Worm (Caenorhabditis elegans) whole organism, L1 larva: ENCODE data around the gene C07C7.3.

ENCODE experiments used
- C04F5.9 ChIP-seq: sonication (generic microtip); optimal IDR thresholded peaks from 2 replicates; lab custom pipeline; 2016; ENCODE audit warnings: missing genetic modification characterization, missing compliant biosample characterization
- blmp-1 ChIP-seq: fragments of 150-350 bp; optimal IDR thresholded peaks from 2 replicates; lab custom pipeline; 2014; ENCODE audit warnings: missing biosample characterization, missing genetic modification characterization
- ceh-63 ChIP-seq: fragments of 200-800 bp; sonication (Bioruptor generic); optimal IDR thresholded peaks from 2 replicates; lab custom pipeline; 2018; ENCODE audit warnings: mild to moderate bottlenecking, missing genetic modification characterization, missing compliant biosample characterization
- ceh-8 ChIP-seq: fragments of 200-800 bp; sonication (Bioruptor generic); optimal IDR thresholded peaks from 2 replicates; lab custom pipeline; 2018; ENCODE audit warnings: mild to moderate bottlenecking, missing genetic modification characterization, moderate library complexity, missing compliant biosample characterization
- ces-1 ChIP-seq: fragments of 150-350 bp; optimal IDR thresholded peaks from 2 replicates; lab custom pipeline; 2014; ENCODE audit warnings: missing biosample characterization, missing genetic modification reagents, missing genetic modification characterization
- dpl-1 ChIP-seq, 3 experiments: fragments of 150-350 bp in 2 of 3; sonication (generic microtip) in 1 of 3; optimal IDR thresholded peaks; 2 replicates each; lab custom pipeline; 2014 to 2017; ENCODE audit warnings: missing biosample characterization in 3 of 3, missing genetic modification characterization in 3 of 3, missing genetic modification reagents in 3 of 3
- efl-1 ChIP-seq, 4 experiments: fragments of 150-350 bp; optimal IDR thresholded peaks in 3 of 4; peaks in 1 of 4; 1 replicate in 1 of 4; 2 replicates in 3 of 4; lab custom pipeline; 2014; ENCODE audit warnings: missing biosample characterization in 2 of 4, missing genetic modification characterization in 2 of 4, missing genetic modification reagents in 2 of 4
- efl-3 ChIP-seq: fragments of 200-800 bp; sonication (Bioruptor generic); optimal IDR thresholded peaks from 2 replicates; lab custom pipeline; 2018; ENCODE audit warnings: mild to moderate bottlenecking, missing genetic modification characterization, missing compliant biosample characterization
- egl-27 ChIP-seq, 2 experiments: fragments of 150-350 bp in 1 of 2; sonication (generic microtip); optimal IDR thresholded peaks; 3 replicates each; lab custom pipeline; 2017 to 2018; ENCODE audit warnings: missing biosample characterization in 2 of 2, missing genetic modification characterization in 2 of 2, missing genetic modification reagents in 2 of 2
- elt-3 ChIP-seq, 6 experiments: fragments of 150-350 bp in 1 of 6; sonication (generic microtip); optimal IDR thresholded peaks; 2 replicates each; lab custom pipeline; 2017 to 2018; ENCODE audit warnings: missing biosample characterization in 6 of 6, missing genetic modification characterization in 6 of 6, inconsistent platforms in 1 of 6
- fkh-10 ChIP-seq: sonication (generic microtip); optimal IDR thresholded peaks from 2 replicates; lab custom pipeline; 2017; ENCODE audit warnings: missing biosample characterization, missing genetic modification reagents, missing genetic modification characterization
- fkh-4 ChIP-seq: sonication (generic microtip); optimal IDR thresholded peaks from 2 replicates; lab custom pipeline; 2016; ENCODE audit warnings: missing compliant biosample characterization, missing genetic modification characterization, borderline replicate concordance
- fkh-8 ChIP-seq: sonication (generic microtip); optimal IDR thresholded peaks from 2 replicates; lab custom pipeline; 2016; ENCODE audit warnings: mild to moderate bottlenecking, missing genetic modification characterization, missing compliant biosample characterization
- grh-1 ChIP-seq: fragments of 200-800 bp; sonication (Bioruptor generic); IDR thresholded peaks from 2 replicates; pipeline ENCODE4 v1.3.6; 2022; ENCODE audit warnings: missing genetic modification reagents, missing genetic modification characterization, missing compliant biosample characterization
- hpl-2 ChIP-seq: fragments of 150-350 bp; optimal IDR thresholded peaks from 2 replicates; lab custom pipeline; 2014; ENCODE audit warnings: missing biosample characterization, missing genetic modification reagents, missing genetic modification characterization
- lin-13 ChIP-seq: fragments of 150-350 bp; optimal IDR thresholded peaks from 2 replicates; lab custom pipeline; 2014; ENCODE audit warnings: missing biosample characterization, missing genetic modification reagents, missing genetic modification characterization
- lin-14 ChIP-seq: fragments of 200-800 bp; sonication (Bioruptor generic); optimal IDR thresholded peaks from 2 replicates; lab custom pipeline; 2018; ENCODE audit warnings: mild to moderate bottlenecking, missing genetic modification characterization, moderate library complexity, missing compliant biosample characterization
- lin-15B ChIP-seq: fragments of 150-350 bp; sonication (generic microtip); optimal IDR thresholded peaks from 3 replicates; lab custom pipeline; 2014; ENCODE audit warnings: missing biosample characterization, missing genetic modification characterization
- lin-35 ChIP-seq, 2 experiments: fragments of 150-350 bp; optimal IDR thresholded peaks; 2 replicates each; lab custom pipeline; 2014; ENCODE audit warnings: missing biosample characterization in 2 of 2, missing genetic modification characterization in 2 of 2, missing genetic modification reagents in 2 of 2
- mdl-1 ChIP-seq, 2 experiments: fragments of 150-350 bp; optimal IDR thresholded peaks; 2 replicates each; lab custom pipeline; 2014 to 2017; ENCODE audit warnings: missing biosample characterization in 2 of 2, missing genetic modification characterization in 2 of 2, inconsistent platforms in 1 of 2
- mef-2 ChIP-seq: fragments of 150-350 bp; optimal IDR thresholded peaks from 2 replicates; lab custom pipeline; 2014; ENCODE audit warnings: missing biosample characterization, missing genetic modification characterization
- nhr-12 ChIP-seq: sonication (generic microtip); optimal IDR thresholded peaks from 2 replicates; lab custom pipeline; 2017; ENCODE audit warnings: missing biosample characterization, missing genetic modification characterization
- nhr-76 ChIP-seq: sonication (generic microtip); optimal IDR thresholded peaks from 2 replicates; lab custom pipeline; 2017; ENCODE audit warnings: missing biosample characterization, missing genetic modification characterization
- nhr-90 ChIP-seq: sonication (generic microtip); optimal IDR thresholded peaks from 2 replicates; lab custom pipeline; 2016; ENCODE audit warnings: mild to moderate bottlenecking, missing genetic modification characterization, missing compliant biosample characterization; ENCODE audit not compliant: poor library complexity
- pag-3 ChIP-seq: sonication (generic microtip); optimal IDR thresholded peaks from 2 replicates; lab custom pipeline; 2017; ENCODE audit warnings: missing genetic modification characterization, mild to moderate bottlenecking, missing compliant biosample characterization, antibody characterized with exemption, borderline replicate concordance; ENCODE audit not compliant: insufficient read depth
- skn-1 ChIP-seq: fragments of 150-350 bp; optimal IDR thresholded peaks from 2 replicates; lab custom pipeline; 2014; ENCODE audit warnings: missing biosample characterization, missing genetic modification characterization
- snpc-4 ChIP-seq: fragments of 150-350 bp; optimal IDR thresholded peaks from 2 replicates; lab custom pipeline; 2014; ENCODE audit warnings: missing biosample characterization, missing genetic modification characterization
- swsn-7 ChIP-seq: sonication (generic microtip); optimal IDR thresholded peaks from 2 replicates; lab custom pipeline; 2016; ENCODE audit warnings: missing genetic modification characterization, missing compliant biosample characterization
- ztf-4 ChIP-seq: fragments of 150-350 bp; optimal IDR thresholded peaks from 2 replicates; lab custom pipeline; 2014; ENCODE audit warnings: missing biosample characterization, missing genetic modification characterization

The C07C7.3 gene

DNA sequence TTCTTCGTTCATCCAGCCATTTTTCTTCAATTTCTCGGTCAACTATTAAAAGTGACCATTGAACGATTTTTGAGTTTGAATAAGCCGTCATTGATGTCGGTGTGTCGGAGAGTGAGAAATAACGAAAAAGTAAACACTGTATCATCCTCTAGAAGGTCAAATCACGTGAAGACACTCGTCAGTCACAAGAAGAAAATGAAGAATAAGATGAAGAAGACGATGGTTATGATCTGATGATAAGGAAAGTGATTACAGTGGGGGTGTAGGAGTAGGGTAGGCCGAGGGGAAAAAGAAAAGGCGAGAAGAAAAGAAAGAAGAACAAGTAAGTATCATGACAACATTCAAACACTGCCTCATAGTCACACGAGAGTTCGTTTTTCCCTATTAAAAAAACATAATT lies 32.3 kb downstream of the C07C7.3 start (continued):
- TF ChIP-seq lin-35 (GFP tag; optimal IDR thresholded peaks at IDR 0.05; lab: Kevin White, UChicago) (peak in 1 of 2 experiments; percentile 85), grh-1 (GFP tag; lab: Robert Waterston, UW) (peak; percentile 49), lin-14 (GFP tag; lab: Kevin White, UChicago) (peak; percentile 85), nhr-76 (no peak), ces-1 (GFP tag; lab: Kevin White, UChicago) (no peak), dpl-1 (GFP tag; optimal IDR thresholded peaks at IDR 0.05; lab: Kevin White, UChicago) (peak in 2 of 3 experiments; percentile 27 to 37), skn-1 (tag; lab: Kevin White, UChicago) (peak; percentile 24), efl-1 (optimal IDR thresholded peaks at IDR 0.05; lab: Kevin White, UChicago) (peak; percentile 6 to 39), efl-1 (GFP tag; optimal IDR thresholded peaks at IDR 0.05 in 1 of 2; lab: Kevin White, UChicago) (peak in 1 of 2 experiments; percentile 92)

DNA sequence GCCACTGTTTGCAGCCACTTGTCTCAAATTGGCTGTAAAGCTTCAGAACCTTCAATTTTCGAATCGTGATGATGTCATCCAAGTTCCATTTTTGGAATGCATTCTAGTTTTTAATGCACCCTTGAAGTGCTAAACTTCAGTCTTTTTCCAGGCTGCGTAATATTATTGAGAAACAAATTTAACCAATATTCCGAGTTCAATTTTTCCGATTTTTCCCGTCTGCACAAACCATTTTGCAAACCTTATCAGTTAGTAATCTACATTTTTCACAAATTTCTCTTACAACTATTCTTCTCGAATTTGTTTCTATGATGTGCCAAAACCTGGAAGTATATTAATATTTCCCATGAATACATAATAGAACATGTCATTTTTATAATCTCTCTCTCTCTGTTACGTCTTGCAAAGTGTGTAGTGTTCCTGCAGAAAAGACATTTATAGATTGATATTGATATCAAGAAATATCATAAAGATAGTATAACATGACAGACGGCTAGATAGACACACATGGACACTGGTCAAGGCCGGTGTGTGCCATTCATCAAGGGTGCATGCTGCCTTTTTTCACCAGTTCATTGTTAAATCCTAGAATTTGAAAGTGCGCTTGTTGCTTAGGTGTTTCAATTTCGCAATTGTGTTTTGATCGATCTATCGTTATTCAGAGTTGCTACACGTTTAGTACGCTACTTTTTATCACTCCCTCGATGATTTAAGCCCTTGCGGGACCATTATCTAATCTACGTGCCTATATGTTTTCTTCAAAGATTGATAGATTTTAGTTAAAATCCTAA lies 33.5 kb downstream of the C07C7.3 start:
- no peak for TF ChIP-seq lin-15B (tag; lab: Kevin White, UChicago)
- TF ChIP-seq fkh-10 (GFP tag; lab: Kevin White, UChicago), result no peak
- no peak for TF ChIP-seq hpl-2 (GFP tag; lab: Kevin White, UChicago)
- no peak for TF ChIP-seq efl-3 (GFP tag; lab: Kevin White, UChicago)
- no peak for TF ChIP-seq snpc-4 (tag; lab: Kevin White, UChicago)
- no peak for TF ChIP-seq lin-13 (GFP tag; lab: Kevin White, UChicago)
- no peak for TF ChIP-seq fkh-4 (tag; lab: Kevin White, UChicago)

DNA sequence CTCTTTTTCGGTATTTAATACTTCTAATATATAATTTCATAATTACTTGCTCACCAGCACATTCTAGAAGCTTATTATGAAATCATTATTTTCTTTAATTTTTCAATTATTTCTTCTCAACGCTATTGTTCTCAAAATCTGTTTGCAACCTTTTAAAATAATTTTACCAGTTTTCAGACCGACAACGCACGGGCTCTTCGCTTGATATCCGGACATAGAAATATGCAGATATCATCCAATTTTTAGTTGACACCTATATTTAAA lies 34.0 kb downstream of the C07C7.3 start, which contains the start of gene wnk-1:
wnk-1 (plus strand) TSS at position 165 of the 264 bp plus-strand sequence.
- TF ChIP-seq nhr-90 (tag; lab: Kevin White, UChicago), result no peak
- TF ChIP-seq lin-15B (tag; lab: Kevin White, UChicago), result no peak
- TF ChIP-seq dpl-1 (GFP tag; optimal IDR thresholded peaks at IDR 0.05; lab: Kevin White, UChicago), result no peak
- TF ChIP-seq swsn-7 (tag; lab: Kevin White, UChicago), result no peak
- TF ChIP-seq mef-2 (tag; lab: Kevin White, UChicago), result no peak
- TF ChIP-seq ztf-4, result no peak
- no peak for TF ChIP-seq elt-3 (tag; optimal IDR thresholded peaks at IDR 0.05; lab: Kevin White, UChicago)
- no peak for TF ChIP-seq ceh-63
- TF ChIP-seq fkh-8 (tag; lab: Kevin White, UChicago), result no peak
- no peak for TF ChIP-seq egl-27 (tag; optimal IDR thresholded peaks at IDR 0.05; lab: Kevin White, UChicago)
- no peak for TF ChIP-seq C04F5.9
- no peak for TF ChIP-seq nhr-12 (tag; lab: Kevin White, UChicago)
- TF ChIP-seq, all 84 proteins: peak for 0

DNA sequence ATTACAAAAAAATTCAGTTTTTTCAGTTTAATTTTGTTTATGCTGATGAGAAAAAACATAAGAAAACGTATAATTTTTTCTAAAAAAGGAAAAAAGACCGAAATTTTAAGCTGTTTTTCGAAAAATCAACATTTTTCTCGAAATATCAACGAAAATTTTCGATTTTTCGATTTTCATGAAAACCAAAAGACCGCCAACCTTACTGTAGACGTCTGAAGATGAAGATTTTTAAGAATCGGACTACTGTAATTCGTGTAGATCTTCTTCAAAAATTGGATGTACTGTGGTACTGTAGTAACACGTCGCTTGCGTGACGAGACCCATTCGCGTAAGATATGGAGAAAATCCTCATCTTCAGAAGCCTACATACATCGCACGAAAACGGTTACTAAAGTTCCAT lies 45.0 kb downstream of the C07C7.3 start:
- TF ChIP-seq fkh-8 (tag; lab: Kevin White, UChicago) (no peak), efl-1 (optimal IDR thresholded peaks at IDR 0.05; lab: Kevin White, UChicago) (no peak), efl-1 (GFP tag; optimal IDR thresholded peaks at IDR 0.05 in 1 of 2; lab: Kevin White, UChicago) (peak in 1 of 2 experiments; percentile 63)
- TF ChIP-seq, all 84 proteins: peak for 1

DNA sequence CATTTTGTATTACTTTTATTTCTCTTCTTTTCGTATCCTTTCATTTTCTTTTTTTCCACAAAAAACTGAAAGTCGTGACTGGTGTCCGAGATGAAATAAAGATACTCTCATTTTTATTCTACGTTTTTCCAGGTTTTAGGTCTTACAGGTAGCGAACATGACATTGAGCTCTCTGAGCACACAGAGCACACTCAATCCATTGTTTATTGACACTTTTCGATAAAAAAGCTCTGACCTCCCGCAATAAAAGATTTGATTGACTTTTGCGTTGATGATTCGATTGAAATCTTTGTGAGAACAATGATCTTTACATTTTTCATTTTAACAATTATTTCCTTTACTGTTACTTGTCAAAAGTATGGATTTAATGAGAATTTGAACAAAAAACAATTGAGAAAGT lies 46.3 kb downstream of the C07C7.3 start, which contains the start of gene C46C2.6:
C46C2.6 (plus strand) TSS at position 301 of the 400 bp plus-strand sequence.
- peak; percentile 40 for TF ChIP-seq blmp-1 (tag; lab: Kevin White, UChicago)
- no peak for TF ChIP-seq pag-3 (tag; lab: Kevin White, UChicago)
- no peak for TF ChIP-seq efl-1 (optimal IDR thresholded peaks at IDR 0.05; lab: Kevin White, UChicago)
- peak in 1 of 2 experiments; percentile 34 for TF ChIP-seq efl-1 (GFP tag; optimal IDR thresholded peaks at IDR 0.05 in 1 of 2; lab: Kevin White, UChicago)

DNA sequence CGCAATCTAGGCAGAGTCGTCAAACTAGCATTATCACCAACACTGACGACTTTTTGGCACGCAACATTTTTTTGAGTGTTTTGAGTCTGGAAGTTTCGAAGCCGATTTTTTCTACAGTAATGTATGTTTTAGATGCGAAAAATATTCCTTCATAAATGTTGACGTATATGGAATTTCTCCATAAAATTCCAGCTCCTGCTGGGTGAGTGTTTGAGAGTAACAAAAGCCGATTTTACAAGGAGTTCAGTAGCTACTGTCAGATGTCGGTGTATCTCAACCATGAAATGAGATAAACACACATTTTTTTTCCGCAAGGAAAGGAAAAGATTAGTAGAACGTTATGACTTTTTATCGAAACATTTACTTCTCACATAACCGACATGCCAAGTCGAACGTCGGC lies 49.0 kb downstream of the C07C7.3 start:
- TF ChIP-seq ceh-8 (GFP tag; lab: Kevin White, UChicago) (no peak), mdl-1 (tag; optimal IDR thresholded peaks at IDR 0.05; lab: Kevin White, UChicago) (no peak)
